Fruit fly (Drosophila melanogaster) whole organism, wandering third instar larva: ENCODE results near the gene CG32767.

Experiments
- Hr78 ChIP-seq: fragments of >200 bp; optimal IDR thresholded peaks from 2 replicates; lab custom pipeline; 2017; ENCODE audit warnings: missing biosample characterization, missing genetic modification characterization
- foxo ChIP-seq, 2 experiments: fragments of 200-800 bp; sonication (Bioruptor generic); optimal IDR thresholded peaks; 2 replicates in 1 of 2; 3 replicates in 1 of 2; lab custom pipeline; 2016 to 2017; ENCODE audit warnings: missing biosample characterization in 2 of 2, missing genetic modification characterization in 2 of 2
- fru ChIP-seq: fragments of 200-800 bp; sonication (Bioruptor generic); optimal IDR thresholded peaks from 3 replicates; lab custom pipeline; 2016; ENCODE audit warnings: missing biosample characterization, mild to moderate bottlenecking, missing genetic modification characterization
- psq ChIP-seq: fragments of 200-800 bp; sonication (Bioruptor generic); optimal IDR thresholded peaks from 3 replicates; lab custom pipeline; 2017; ENCODE audit warnings: missing biosample characterization, mild to moderate bottlenecking, missing genetic modification characterization, moderate library complexity
- rgr ChIP-seq: fragments of 200-800 bp; sonication (Bioruptor generic); optimal IDR thresholded peaks from 3 replicates; lab custom pipeline; 2016; ENCODE audit warnings: missing biosample characterization, mild to moderate bottlenecking, missing genetic modification characterization
- sv ChIP-seq: fragments of 200-800 bp; sonication (Bioruptor generic); optimal IDR thresholded peaks from 3 replicates; lab custom pipeline; 2016; ENCODE audit warnings: missing biosample characterization, missing genetic modification characterization

DNA sequence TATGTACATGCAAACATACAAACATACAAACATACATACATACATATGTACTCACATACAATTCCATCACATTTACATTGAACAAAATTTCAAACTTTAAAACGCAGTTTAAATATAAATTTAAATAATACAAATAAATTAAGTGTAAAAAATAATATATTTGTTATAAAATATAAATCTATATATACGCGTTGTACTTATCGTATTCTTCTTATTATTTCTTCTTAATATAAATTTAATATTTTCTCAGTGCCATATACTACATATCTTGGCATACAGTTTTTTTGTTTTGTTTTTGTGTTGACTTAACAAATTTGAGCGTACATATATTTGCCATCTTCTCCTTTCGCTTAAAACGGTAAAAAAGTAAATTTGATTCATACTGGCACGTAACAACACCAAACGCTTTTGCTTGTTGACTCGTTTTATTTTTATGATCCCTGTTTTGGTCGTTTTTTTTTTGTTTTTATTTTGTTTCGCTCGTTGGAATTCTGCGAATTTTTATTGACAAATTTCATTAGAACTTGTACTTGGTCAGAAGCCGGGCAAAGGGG lies 54.4 kb downstream of the CG32767 start:
- TF ChIP-seq fru (GFP tag; lab: Kevin White, UChicago) (peak; percentile 14), foxo (GFP tag; optimal IDR thresholded peaks at IDR 0.05; lab: Kevin White, UChicago) (peak in 1 of 2 experiments; percentile 36), sv (GFP tag; lab: Kevin White, UChicago) (no peak), rgr (GFP tag; lab: Kevin White, UChicago) (no peak), Hr78 (GFP tag; lab: Kevin White, UChicago) (no peak), psq (GFP tag; lab: Kevin White, UChicago) (peak; percentile 26)
